Fruit fly (Drosophila melanogaster) whole organism: ENCODE results near the gene CG16853.

Experiments
- CG8478 ChIP-seq: fragments of >200 bp; optimal IDR thresholded peaks from 2 replicates; lab custom pipeline; 2018; ENCODE audit warnings: inconsistent platforms
- psq ChIP-seq: fragments of >200 bp; optimal IDR thresholded peaks from 2 replicates; lab custom pipeline; 2017

- TF ChIP-seq CG8478 (lab: Kevin White, UChicago) (no peak), psq (no peak)
These were observed 3.6 kb downstream of the CG16853 start for dm6 chr2L:13545678-13546077.
